Worm (Caenorhabditis elegans) whole organism, late embryonic: Measurements from ENCODE around the gene F54D10.8.

ENCODE experiments used
- F13H6.1 ChIP-seq: sonication (generic microtip); optimal IDR thresholded peaks from 2 replicates; lab custom pipeline; 2016; ENCODE audit warnings: missing genetic modification characterization, missing compliant biosample characterization
- K02D7.2 ChIP-seq: sonication (generic microtip); optimal IDR thresholded peaks from 2 replicates; lab custom pipeline; 2017; ENCODE audit warnings: mild to moderate bottlenecking, missing genetic modification characterization, missing compliant biosample characterization
- K09A11.1 ChIP-seq: sonication (generic microtip); optimal IDR thresholded peaks from 2 replicates; lab custom pipeline; 2017; ENCODE audit warnings: antibody characterized with exemption, mild to moderate bottlenecking, missing genetic modification characterization, missing compliant biosample characterization; ENCODE audit not compliant: insufficient read depth
- Y22D7AL.16 ChIP-seq: sonication (generic microtip); optimal IDR thresholded peaks from 2 replicates; lab custom pipeline; 2016; ENCODE audit warnings: missing genetic modification characterization, missing compliant biosample characterization
- ahr-1 ChIP-seq: sonication (generic microtip); optimal IDR thresholded peaks from 2 replicates; lab custom pipeline; 2016; ENCODE audit warnings: missing genetic modification characterization, missing compliant biosample characterization
- ceh-14 ChIP-seq: sonication (generic microtip); optimal IDR thresholded peaks from 2 replicates; lab custom pipeline; 2016; ENCODE audit warnings: missing genotype, missing genetic modification characterization, missing compliant biosample characterization
- ceh-18 ChIP-seq: sonication (generic microtip); optimal IDR thresholded peaks from 2 replicates; lab custom pipeline; 2016; ENCODE audit warnings: missing genetic modification characterization, missing compliant biosample characterization
- ceh-22 ChIP-seq: sonication (generic microtip); optimal IDR thresholded peaks from 2 replicates; lab custom pipeline; 2017; ENCODE audit warnings: missing biosample characterization, missing genetic modification characterization
- ceh-24 ChIP-seq: sonication (generic microtip); optimal IDR thresholded peaks from 2 replicates; lab custom pipeline; 2016; ENCODE audit warnings: mild to moderate bottlenecking, missing genetic modification characterization, missing compliant biosample characterization
- ceh-30 ChIP-seq: fragments of 150-350 bp; optimal IDR thresholded peaks from 2 replicates; lab custom pipeline; 2014; ENCODE audit warnings: missing biosample characterization, missing genetic modification characterization
- ceh-31 ChIP-seq: sonication (generic microtip); optimal IDR thresholded peaks from 2 replicates; lab custom pipeline; 2016; ENCODE audit warnings: missing genetic modification characterization, missing compliant biosample characterization
- ceh-34 ChIP-seq: sonication (generic microtip); optimal IDR thresholded peaks from 2 replicates; lab custom pipeline; 2016; ENCODE audit warnings: mild to moderate bottlenecking, missing genetic modification characterization, missing compliant biosample characterization
- ceh-45 ChIP-seq: fragments of 200-800 bp; sonication (Bioruptor generic); IDR thresholded peaks from 2 replicates; pipeline ENCODE4 v1.3.6; 2022; ENCODE audit warnings: missing genetic modification reagents, missing genetic modification characterization, missing compliant biosample characterization
- ceh-9 ChIP-seq: sonication (generic microtip); optimal IDR thresholded peaks from 2 replicates; lab custom pipeline; 2016; ENCODE audit warnings: mild to moderate bottlenecking, missing genetic modification characterization, inconsistent platforms, missing compliant biosample characterization
- che-1 ChIP-seq: sonication (generic microtip); optimal IDR thresholded peaks from 2 replicates; lab custom pipeline; 2016; ENCODE audit warnings: mild to moderate bottlenecking, missing genetic modification characterization, missing compliant biosample characterization
- dve-1 ChIP-seq: sonication (generic microtip); optimal IDR thresholded peaks from 2 replicates; lab custom pipeline; 2017; ENCODE audit warnings: antibody characterized with exemption, mild to moderate bottlenecking, missing genetic modification characterization, missing compliant biosample characterization
- elt-4 ChIP-seq: sonication (generic microtip); optimal IDR thresholded peaks from 2 replicates; lab custom pipeline; 2016; ENCODE audit warnings: missing genetic modification characterization, missing compliant biosample characterization
- eyg-1 ChIP-seq: sonication (generic microtip); optimal IDR thresholded peaks from 2 replicates; lab custom pipeline; 2016; ENCODE audit warnings: missing genotype, missing genetic modification characterization, missing compliant biosample characterization
- fax-1 ChIP-seq: sonication (generic microtip); optimal IDR thresholded peaks from 2 replicates; lab custom pipeline; 2016; ENCODE audit warnings: missing genotype, missing genetic modification characterization, missing compliant biosample characterization
- hlh-13 ChIP-seq: fragments of 200-800 bp; sonication (Bioruptor generic); optimal IDR thresholded peaks from 2 replicates; lab custom pipeline; 2018; ENCODE audit warnings: mild to moderate bottlenecking, missing genetic modification characterization, missing compliant biosample characterization
- lim-6 ChIP-seq: sonication (generic microtip); optimal IDR thresholded peaks from 2 replicates; lab custom pipeline; 2016; ENCODE audit warnings: missing genetic modification characterization, missing compliant biosample characterization
- madf-2 ChIP-seq: sonication (generic microtip); optimal IDR thresholded peaks from 2 replicates; lab custom pipeline; 2017; ENCODE audit warnings: missing genetic modification characterization, missing compliant biosample characterization
- nhr-11 ChIP-seq: fragments of 150-350 bp; optimal IDR thresholded peaks from 2 replicates; lab custom pipeline; 2014; ENCODE audit warnings: missing biosample characterization, missing genetic modification characterization
- nhr-232 ChIP-seq: sonication (generic microtip); optimal IDR thresholded peaks from 2 replicates; lab custom pipeline; 2016; ENCODE audit warnings: missing genetic modification characterization, missing compliant biosample characterization
- npax-4 ChIP-seq: sonication (generic microtip); optimal IDR thresholded peaks from 2 replicates; lab custom pipeline; 2016; ENCODE audit warnings: missing genetic modification characterization, missing compliant biosample characterization
- pha-4 ChIP-seq: fragments of 150-350 bp; optimal IDR thresholded peaks from 2 replicates; lab custom pipeline; 2018; ENCODE audit warnings: missing biosample characterization, missing genetic modification reagents, missing genetic modification characterization
- pqm-1 ChIP-seq: sonication (generic microtip); optimal IDR thresholded peaks from 2 replicates; lab custom pipeline; 2016; ENCODE audit warnings: missing genetic modification characterization, missing compliant biosample characterization
- rnt-1 ChIP-seq: sonication (generic microtip); optimal IDR thresholded peaks from 2 replicates; lab custom pipeline; 2016; ENCODE audit warnings: missing genetic modification characterization, missing compliant biosample characterization
- sox-2 ChIP-seq: fragments of 200-800 bp; sonication (Bioruptor generic); IDR thresholded peaks from 2 replicates; pipeline ENCODE4 v1.3.6; 2022; ENCODE audit warnings: missing genetic modification reagents, missing genetic modification characterization, missing compliant biosample characterization
- sox-4 ChIP-seq: sonication (generic microtip); optimal IDR thresholded peaks from 2 replicates; lab custom pipeline; 2017; ENCODE audit warnings: mild to moderate bottlenecking, missing genetic modification characterization, inconsistent platforms, missing compliant biosample characterization
- tbx-7 ChIP-seq: sonication (generic microtip); optimal IDR thresholded peaks from 2 replicates; lab custom pipeline; 2016; ENCODE audit warnings: missing genotype, missing genetic modification characterization, missing compliant biosample characterization
- ttx-3 ChIP-seq: sonication (generic microtip); optimal IDR thresholded peaks from 2 replicates; lab custom pipeline; 2016; ENCODE audit warnings: missing genetic modification reagents, missing genetic modification characterization, missing compliant biosample characterization
- unc-3 ChIP-seq, 2 experiments: fragments of 200-800 bp in 1 of 2; sonication (Bioruptor generic) in 1 of 2; sonication (generic microtip) in 1 of 2; conservative IDR thresholded peaks in 1 of 2; optimal IDR thresholded peaks in 1 of 2; 2 replicates each; pipeline versions ENCODE4 v1.3.6 to Lab custom; 2016 to 2022; ENCODE audit warnings: missing compliant biosample characterization in 2 of 2, missing genetic modification characterization in 2 of 2, missing genetic modification reagents in 1 of 2
- unc-55 ChIP-seq: sonication (generic microtip); optimal IDR thresholded peaks from 2 replicates; lab custom pipeline; 2017; ENCODE audit warnings: missing biosample characterization, missing genetic modification reagents, missing genetic modification characterization
- unc-86 ChIP-seq: sonication (generic microtip); optimal IDR thresholded peaks from 2 replicates; lab custom pipeline; 2016; ENCODE audit warnings: missing genetic modification characterization, missing compliant biosample characterization

F54D10.8 gene

ce11 chrII:3808104-3808503 lies 19.6 kb downstream of the F54D10.8 start, which contains the start of gene F54D10.5 (continued):
- TF ChIP-seq eyg-1 (tag; lab: Kevin White, UChicago): no peak
- TF ChIP-seq ceh-22 (tag; lab: Kevin White, UChicago): no peak

ce11 chrII:3806964-3807363 lies 20.7 kb downstream of the F54D10.8 start, which contains the start of gene F54D10.4:
Gene F54D10.4 (minus strand): TSS chrII:3807064.
- TF ChIP-seq che-1 (tag; lab: Kevin White, UChicago) (no peak), sox-4 (tag; lab: Kevin White, UChicago) (no peak), K09A11.1 (tag; lab: Kevin White, UChicago) (no peak), fax-1 (tag; lab: Kevin White, UChicago) (no peak), unc-86 (tag; lab: Kevin White, UChicago) (no peak)
- TF ChIP-seq, all 69 proteins: peak for 0

ce11 chrII:3805518-3805917 lies 22.2 kb downstream of the F54D10.8 start:
- TF ChIP-seq sox-2 (GFP tag; lab: Robert Waterston, UW) (no peak), ttx-3 (tag; lab: Kevin White, UChicago) (no peak), nhr-232 (no peak), ceh-14 (no peak), ceh-18 (tag; lab: Kevin White, UChicago) (no peak), ceh-30 (tag; lab: Kevin White, UChicago) (no peak), nhr-11 (tag; lab: Kevin White, UChicago) (no peak), ceh-31 (tag; lab: Kevin White, UChicago) (no peak), pha-4 (no peak), lim-6 (tag; lab: Kevin White, UChicago) (no peak), eyg-1 (tag; lab: Kevin White, UChicago) (no peak), ceh-34 (tag; lab: Kevin White, UChicago) (no peak), sox-4 (tag; lab: Kevin White, UChicago) (no peak), dve-1 (tag; lab: Kevin White, UChicago) (no peak), ceh-9 (no peak), hlh-13 (GFP tag; lab: Kevin White, UChicago) (no peak), ceh-24 (tag; lab: Kevin White, UChicago) (no peak), unc-3 (GFP tag; conservative IDR thresholded peaks at IDR 0.05; lab: Robert Waterston, UW) (no peak), unc-3 (tag; optimal IDR thresholded peaks at IDR 0.05; lab: Kevin White, UChicago) (no peak)

ce11 chrII:3803219-3803618 lies 24.5 kb downstream of the F54D10.8 start, which contains the start of gene ins-32:
Gene ins-32 (minus strand): TSS chrII:3803319.
- TF ChIP-seq K02D7.2 (no peak), npax-4 (no peak), pqm-1 (tag; lab: Kevin White, UChicago) (no peak), eyg-1 (tag; lab: Kevin White, UChicago) (no peak), ceh-45 (GFP tag; lab: Robert Waterston, UW) (no peak), tbx-7 (tag; lab: Kevin White, UChicago) (no peak), ttx-3 (tag; lab: Kevin White, UChicago) (no peak), F13H6.1 (tag; lab: Kevin White, UChicago) (no peak), madf-2 (no peak), lim-6 (tag; lab: Kevin White, UChicago) (no peak), rnt-1 (no peak), ahr-1 (no peak), Y22D7AL.16 (tag; lab: Kevin White, UChicago) (no peak), elt-4 (tag; lab: Kevin White, UChicago) (no peak)

ce11 chrII:3795323-3795722 lies 32.4 kb downstream of the F54D10.8 start, which contains the start of gene Y8A9A.2:
Gene Y8A9A.2 (plus strand): TSS chrII:3795623.
- no peak for TF ChIP-seq unc-55 (GFP tag; lab: Kevin White, UChicago)
